Fruit fly (Drosophila melanogaster): ENCODE measurements around the gene Hsp60B.

The Hsp60B gene

dm6 chr2L:745785-746184 is 17.6 kb downstream of the Hsp60B start:
- TF ChIP-seq toe (GFP tag; optimal IDR thresholded peaks at IDR 0.05) (no peak), pad (GFP tag; optimal IDR thresholded peaks at IDR 0.05) (no peak), kay (GFP tag; ENCODE audit: borderline replicate concordance) (no peak), cnc (optimal IDR thresholded peaks at IDR 0.05) (no peak), tj (GFP tag; optimal IDR thresholded peaks at IDR 0.05) (no peak), CG5204 (GFP tag; optimal IDR thresholded peaks at IDR 0.05) (no peak), CG1620 (GFP tag; optimal IDR thresholded peaks at IDR 0.05) (no peak), CG12768 (GFP tag; optimal IDR thresholded peaks at IDR 0.05) (no peak), Clk (GFP tag; optimal IDR thresholded peaks at IDR 0.05) (no peak), Crg-1 (GFP tag; optimal IDR thresholded peaks at IDR 0.05) (no peak), Mnt (GFP tag; optimal IDR thresholded peaks at IDR 0.05) (no peak), CG7101 (tag; optimal IDR thresholded peaks at IDR 0.05) (no peak), bab1 (GFP tag; optimal IDR thresholded peaks at IDR 0.05) (no peak), CG11617 (GFP tag; optimal IDR thresholded peaks at IDR 0.05) (no peak), CG7045 (GFP tag; optimal IDR thresholded peaks at IDR 0.05) (no peak), CG14711 (tag; optimal IDR thresholded peaks at IDR 0.05) (no peak), ovo (GFP tag; optimal IDR thresholded peaks at IDR 0.05) (no peak), cic (GFP tag; optimal IDR thresholded peaks at IDR 0.05) (no peak), Hr96 (GFP tag; optimal IDR thresholded peaks at IDR 0.05) (no peak)

- TF ChIP-seq toe (GFP tag; optimal IDR thresholded peaks at IDR 0.05) (no peak), cic (GFP tag; optimal IDR thresholded peaks at IDR 0.05) (no peak), bab1 (GFP tag; optimal IDR thresholded peaks at IDR 0.05) (no peak), tj (GFP tag; optimal IDR thresholded peaks at IDR 0.05) (no peak), Hr96 (GFP tag; optimal IDR thresholded peaks at IDR 0.05) (no peak), CG7045 (GFP tag; optimal IDR thresholded peaks at IDR 0.05) (no peak)
Measured at dm6 chr2L:749645-750044, 21.5 kb downstream of the Hsp60B start, which contains the start of gene GABA-B-R3. Gene GABA-B-R3 (plus strand): TSS chr2L:749945.

dm6 chr2L:750299-750698 is 22.1 kb downstream of the Hsp60B start:
- TF ChIP-seq CG7045 (GFP tag; optimal IDR thresholded peaks at IDR 0.05) (no peak), CG5204 (GFP tag; optimal IDR thresholded peaks at IDR 0.05) (no peak)

dm6 chr2L:773247-773646 is 45.1 kb downstream of the Hsp60B start, which contains the start of gene CG12506:
Gene CG12506 (plus strand): TSS chr2L:773547.
- TF ChIP-seq CG33017 (tag; optimal IDR thresholded peaks at IDR 0.05) = no peak
- no peak for TF ChIP-seq Crg-1 (GFP tag; optimal IDR thresholded peaks at IDR 0.05)
- no peak for TF ChIP-seq cic (GFP tag; optimal IDR thresholded peaks at IDR 0.05)
- TF ChIP-seq CG7101 (tag; optimal IDR thresholded peaks at IDR 0.05) = no peak
- no peak for TF ChIP-seq pad (GFP tag; optimal IDR thresholded peaks at IDR 0.05)

- TF ChIP-seq pad (GFP tag; optimal IDR thresholded peaks at IDR 0.05) (no peak), CG12768 (GFP tag; optimal IDR thresholded peaks at IDR 0.05) (no peak), CG1620 (GFP tag; optimal IDR thresholded peaks at IDR 0.05) (no peak), tj (GFP tag; optimal IDR thresholded peaks at IDR 0.05) (no peak), CG7101 (tag; optimal IDR thresholded peaks at IDR 0.05) (no peak), cic (GFP tag; optimal IDR thresholded peaks at IDR 0.05) (no peak), ovo (GFP tag; optimal IDR thresholded peaks at IDR 0.05) (no peak), cnc (optimal IDR thresholded peaks at IDR 0.05) (no peak), CG11617 (GFP tag; optimal IDR thresholded peaks at IDR 0.05) (no peak), bab1 (GFP tag; optimal IDR thresholded peaks at IDR 0.05) (no peak), Crg-1 (GFP tag; optimal IDR thresholded peaks at IDR 0.05) (no peak), kay (GFP tag; ENCODE audit: borderline replicate concordance) (no peak), Hr96 (GFP tag; optimal IDR thresholded peaks at IDR 0.05) (no peak), CG33017 (tag; optimal IDR thresholded peaks at IDR 0.05) (no peak), toe (GFP tag; optimal IDR thresholded peaks at IDR 0.05) (no peak), Clk (GFP tag; optimal IDR thresholded peaks at IDR 0.05) (no peak), CG5204 (GFP tag; optimal IDR thresholded peaks at IDR 0.05) (no peak)
Measured at dm6 chr2L:776236-776635, 48.1 kb downstream of the Hsp60B start, which contains the start of gene CG13946. Gene CG13946 (plus strand): TSS chr2L:776536.

- TF ChIP-seq Clk (GFP tag; optimal IDR thresholded peaks at IDR 0.05) (no peak), cic (GFP tag; optimal IDR thresholded peaks at IDR 0.05) (no peak), Mnt (GFP tag; optimal IDR thresholded peaks at IDR 0.05) (no peak), ovo (GFP tag; optimal IDR thresholded peaks at IDR 0.05) (no peak), CG33017 (tag; optimal IDR thresholded peaks at IDR 0.05) (no peak), pad (GFP tag; optimal IDR thresholded peaks at IDR 0.05) (no peak), CG5204 (GFP tag; optimal IDR thresholded peaks at IDR 0.05) (no peak), CG7045 (GFP tag; optimal IDR thresholded peaks at IDR 0.05) (no peak), Hr96 (GFP tag; optimal IDR thresholded peaks at IDR 0.05) (no peak), CG14711 (tag; optimal IDR thresholded peaks at IDR 0.05) (no peak), tj (GFP tag; optimal IDR thresholded peaks at IDR 0.05) (no peak), kay (GFP tag; ENCODE audit: borderline replicate concordance) (no peak), Crg-1 (GFP tag; optimal IDR thresholded peaks at IDR 0.05) (no peak), toe (GFP tag; optimal IDR thresholded peaks at IDR 0.05) (no peak), CG12768 (GFP tag; optimal IDR thresholded peaks at IDR 0.05) (no peak), CG7101 (tag; optimal IDR thresholded peaks at IDR 0.05) (no peak), CG1620 (GFP tag; optimal IDR thresholded peaks at IDR 0.05) (no peak), bab1 (GFP tag; optimal IDR thresholded peaks at IDR 0.05) (no peak), CG11617 (GFP tag; optimal IDR thresholded peaks at IDR 0.05) (no peak)
Measured at dm6 chr2L:779123-779584, 51.0 kb downstream of the Hsp60B start, which contains the start of gene CG13947. Gene CG13947 (plus strand): TSS chr2L:779173.
